Worm (Caenorhabditis elegans) whole organism, L2 larva: ENCODE results near the gene T09F5.10.

Source experiments
- C34F6.9 ChIP-seq: fragments of 150-350 bp; optimal IDR thresholded peaks from 2 replicates; lab custom pipeline; 2014; ENCODE audit warnings: missing biosample characterization, missing genetic modification characterization
- F13H6.1 ChIP-seq: sonication (generic microtip); optimal IDR thresholded peaks from 2 replicates; lab custom pipeline; 2016; ENCODE audit warnings: missing genetic modification characterization, missing compliant biosample characterization
- R02D3.7 ChIP-seq: fragments of 150-350 bp; optimal IDR thresholded peaks from 2 replicates; lab custom pipeline; 2014; ENCODE audit warnings: missing biosample characterization, missing genetic modification characterization
- Y55F3AM.14 ChIP-seq: fragments of 200-800 bp; sonication (Bioruptor generic); optimal IDR thresholded peaks from 2 replicates; lab custom pipeline; 2018; ENCODE audit warnings: mild to moderate bottlenecking, missing genetic modification characterization, missing compliant biosample characterization
- ama-1 ChIP-seq: fragments of 150-350 bp; optimal IDR thresholded peaks from 2 replicates; lab custom pipeline; 2018; ENCODE audit warnings: inconsistent platforms
- blmp-1 ChIP-seq: sonication (generic microtip); optimal IDR thresholded peaks from 2 replicates; lab custom pipeline; 2017; ENCODE audit warnings: missing genetic modification characterization, mild to moderate bottlenecking, missing compliant biosample characterization, antibody characterized with exemption, moderate library complexity; ENCODE audit not compliant: insufficient read depth
- ceh-16 ChIP-seq: fragments of 150-350 bp; optimal IDR thresholded peaks from 2 replicates; lab custom pipeline; 2014; ENCODE audit warnings: missing biosample characterization, missing genetic modification characterization
- ceh-82 ChIP-seq: fragments of 150-350 bp; optimal IDR thresholded peaks from 2 replicates; lab custom pipeline; 2014; ENCODE audit warnings: missing biosample characterization, missing genetic modification characterization
- crh-2 ChIP-seq: sonication (generic microtip); optimal IDR thresholded peaks from 2 replicates; lab custom pipeline; 2017; ENCODE audit warnings: missing biosample characterization, missing genetic modification characterization
- egl-27 ChIP-seq: sonication (generic microtip); optimal IDR thresholded peaks from 3 replicates; lab custom pipeline; 2017; ENCODE audit warnings: missing biosample characterization, missing genetic modification reagents, missing genetic modification characterization
- elt-1 ChIP-seq: fragments of 150-350 bp; optimal IDR thresholded peaks from 2 replicates; lab custom pipeline; 2014; ENCODE audit warnings: missing biosample characterization, missing genetic modification characterization
- fos-1 ChIP-seq: fragments of 150-350 bp; optimal IDR thresholded peaks from 2 replicates; lab custom pipeline; 2014; ENCODE audit warnings: missing biosample characterization, missing genetic modification characterization
- gmeb-1 ChIP-seq: fragments of 150-350 bp; optimal IDR thresholded peaks from 2 replicates; lab custom pipeline; 2014; ENCODE audit warnings: missing biosample characterization, missing genetic modification characterization
- lin-11 ChIP-seq: fragments of 150-350 bp; sonication (generic microtip); optimal IDR thresholded peaks from 2 replicates; lab custom pipeline; 2014; ENCODE audit warnings: missing biosample characterization, missing genetic modification characterization, inconsistent platforms, mixed read lengths
- lin-13 ChIP-seq: fragments of 150-350 bp; optimal IDR thresholded peaks from 2 replicates; lab custom pipeline; 2014; ENCODE audit warnings: missing biosample characterization, missing genetic modification reagents, missing genetic modification characterization
- lin-39 ChIP-seq: fragments of 150-350 bp; optimal IDR thresholded peaks from 2 replicates; lab custom pipeline; 2014; ENCODE audit warnings: missing biosample characterization, missing genetic modification reagents, missing genetic modification characterization
- lsy-2 ChIP-seq, 2 experiments: fragments of 150-350 bp in 1 of 2; sonication (generic microtip) in 1 of 2; optimal IDR thresholded peaks; 2 replicates each; lab custom pipeline; 2014 to 2017; ENCODE audit warnings: missing biosample characterization in 2 of 2, missing genetic modification characterization in 2 of 2
- mab-5 ChIP-seq: fragments of 150-350 bp; optimal IDR thresholded peaks from 2 replicates; lab custom pipeline; 2014; ENCODE audit warnings: missing biosample characterization, missing genetic modification characterization
- mbf-1 ChIP-seq: sonication (generic microtip); optimal IDR thresholded peaks from 2 replicates; lab custom pipeline; 2017; ENCODE audit warnings: missing biosample characterization, missing genetic modification characterization
- mdl-1 ChIP-seq, 2 experiments: fragments of 150-350 bp in 1 of 2; sonication (generic microtip) in 1 of 2; optimal IDR thresholded peaks; 2 replicates each; lab custom pipeline; 2017; ENCODE audit warnings: missing biosample characterization in 2 of 2, missing genetic modification characterization in 2 of 2
- nhr-10 ChIP-seq: sonication (generic microtip); optimal IDR thresholded peaks from 2 replicates; lab custom pipeline; 2017; ENCODE audit warnings: missing biosample characterization, missing genetic modification characterization
- nhr-12 ChIP-seq: fragments of 150-350 bp; optimal IDR thresholded peaks from 2 replicates; lab custom pipeline; 2014; ENCODE audit warnings: missing biosample characterization, missing genetic modification characterization
- nhr-129 ChIP-seq: fragments of 150-350 bp; optimal IDR thresholded peaks from 2 replicates; lab custom pipeline; 2014; ENCODE audit warnings: missing biosample characterization, missing genetic modification characterization
- nhr-21 ChIP-seq: fragments of 150-350 bp; optimal IDR thresholded peaks from 2 replicates; lab custom pipeline; 2014; ENCODE audit warnings: missing biosample characterization, missing genetic modification characterization
- nhr-23 ChIP-seq: fragments of 150-350 bp; optimal IDR thresholded peaks from 2 replicates; lab custom pipeline; 2014; ENCODE audit warnings: missing biosample characterization, missing genetic modification reagents, missing genetic modification characterization
- nhr-237 ChIP-seq: fragments of 150-350 bp; optimal IDR thresholded peaks from 2 replicates; lab custom pipeline; 2014; ENCODE audit warnings: missing biosample characterization, missing genetic modification characterization
- nhr-25 ChIP-seq: fragments of 150-350 bp; sonication (generic microtip); optimal IDR thresholded peaks from 3 replicates; lab custom pipeline; 2014; ENCODE audit warnings: missing biosample characterization, missing genetic modification characterization
- nhr-6 ChIP-seq: fragments of 150-350 bp; optimal IDR thresholded peaks from 2 replicates; lab custom pipeline; 2014; ENCODE audit warnings: missing biosample characterization, missing genetic modification characterization
- nhr-77 ChIP-seq: fragments of 150-350 bp; optimal IDR thresholded peaks from 2 replicates; lab custom pipeline; 2014; ENCODE audit warnings: missing biosample characterization, missing genetic modification characterization
- sem-4 ChIP-seq: fragments of 150-350 bp; optimal IDR thresholded peaks from 2 replicates; lab custom pipeline; 2014; ENCODE audit warnings: missing biosample characterization, missing genetic modification reagents, missing genetic modification characterization
- sma-3 ChIP-seq: sonication (generic microtip); optimal IDR thresholded peaks from 2 replicates; lab custom pipeline; 2016; ENCODE audit warnings: missing genetic modification reagents, missing genetic modification characterization, missing compliant biosample characterization
- sma-9 ChIP-seq, 2 experiments: fragments of 150-350 bp in 1 of 2; sonication (generic microtip) in 1 of 2; optimal IDR thresholded peaks; 2 replicates each; lab custom pipeline; 2014 to 2016; ENCODE audit warnings: missing genetic modification characterization in 2 of 2, mild to moderate bottlenecking in 1 of 2, missing biosample characterization in 1 of 2, missing compliant biosample characterization in 1 of 2, missing genetic modification reagents in 1 of 2, moderate library complexity in 1 of 2
- snpc-4 ChIP-seq: fragments of 150-350 bp; optimal IDR thresholded peaks from 2 replicates; lab custom pipeline; 2014; ENCODE audit warnings: missing biosample characterization, missing genetic modification characterization
- unc-39 ChIP-seq: fragments of 150-350 bp; optimal IDR thresholded peaks from 2 replicates; lab custom pipeline; 2014; ENCODE audit warnings: missing biosample characterization, missing genetic modification characterization
- unc-55 ChIP-seq: fragments of 150-350 bp; sonication (generic microtip); optimal IDR thresholded peaks from 3 replicates; lab custom pipeline; 2014; ENCODE audit warnings: missing biosample characterization, missing genetic modification reagents, missing genetic modification characterization
- unc-62 ChIP-seq: fragments of 150-350 bp; optimal IDR thresholded peaks from 2 replicates; lab custom pipeline; 2014; ENCODE audit warnings: missing biosample characterization, missing genetic modification reagents, missing genetic modification characterization
- zag-1 ChIP-seq: fragments of 150-350 bp; optimal IDR thresholded peaks from 2 replicates; lab custom pipeline; 2014; ENCODE audit warnings: missing biosample characterization, missing genetic modification characterization
- ztf-1 ChIP-seq: fragments of 200-800 bp; sonication (Bioruptor generic); conservative IDR thresholded peaks from 2 replicates; pipeline ENCODE4 v1.3.6; 2022; ENCODE audit warnings: missing genetic modification characterization, missing compliant biosample characterization
- ztf-11 ChIP-seq: sonication (generic microtip); optimal IDR thresholded peaks from 2 replicates; lab custom pipeline; 2017; ENCODE audit warnings: missing biosample characterization, missing genetic modification characterization
- ztf-4 ChIP-seq: fragments of 150-350 bp; optimal IDR thresholded peaks from 2 replicates; lab custom pipeline; 2014; ENCODE audit warnings: missing biosample characterization, missing genetic modification characterization

The T09F5.10 gene

DNA sequence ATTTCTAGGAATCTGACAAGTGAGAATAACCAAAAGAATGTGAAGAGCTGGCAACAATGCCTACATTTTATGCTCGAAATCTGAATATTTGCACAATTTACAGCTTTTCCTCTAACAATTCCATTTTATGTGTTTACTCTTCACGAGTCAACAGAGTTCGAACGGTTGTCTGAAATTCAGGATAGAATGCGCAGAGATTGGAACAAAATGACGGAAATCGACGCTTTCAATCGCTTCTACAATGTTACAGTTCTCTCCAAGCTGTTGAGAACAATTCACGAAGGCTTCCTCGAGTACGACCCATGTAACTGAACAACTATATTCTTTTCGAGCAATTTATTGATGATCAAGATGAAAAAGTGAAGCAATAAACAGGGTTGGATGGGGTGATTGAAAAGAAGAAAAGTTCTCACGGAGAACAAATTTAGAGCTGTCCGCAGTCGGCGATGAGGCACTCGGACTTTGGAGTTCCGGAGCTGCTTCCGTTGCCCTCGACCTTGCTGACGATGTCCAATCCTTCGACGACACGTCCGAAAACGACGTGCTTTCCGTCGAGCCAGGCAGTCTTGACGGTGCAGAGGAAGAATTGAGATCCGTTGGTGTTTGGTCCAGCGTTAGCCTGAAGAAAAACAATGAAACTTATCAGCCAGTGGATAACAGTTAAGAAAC, 6.5 kb downstream of the T09F5.10 start, which contains the start of gene Y75B12B.3:
Gene Y75B12B.3 (minus strand): TSS at position 21 of the 669 bp plus-strand sequence.
- TF ChIP-seq C34F6.9 (tag; lab: Kevin White, UChicago), result no peak
- TF ChIP-seq lin-11 (tag; lab: Kevin White, UChicago), result no peak
- peak; percentile 75 for TF ChIP-seq ama-1 (lab: Kevin White, UChicago)
- no peak for TF ChIP-seq egl-27 (tag; lab: Kevin White, UChicago)
- peak in 1 of 2 experiments; percentile 29 for TF ChIP-seq lsy-2 (tag; optimal IDR thresholded peaks at IDR 0.05; lab: Kevin White, UChicago)
- no peak for TF ChIP-seq sma-9 (GFP tag; optimal IDR thresholded peaks at IDR 0.05; lab: Kevin White, UChicago)
- TF ChIP-seq sma-9 (tag; optimal IDR thresholded peaks at IDR 0.05; lab: Kevin White, UChicago), result no peak

DNA sequence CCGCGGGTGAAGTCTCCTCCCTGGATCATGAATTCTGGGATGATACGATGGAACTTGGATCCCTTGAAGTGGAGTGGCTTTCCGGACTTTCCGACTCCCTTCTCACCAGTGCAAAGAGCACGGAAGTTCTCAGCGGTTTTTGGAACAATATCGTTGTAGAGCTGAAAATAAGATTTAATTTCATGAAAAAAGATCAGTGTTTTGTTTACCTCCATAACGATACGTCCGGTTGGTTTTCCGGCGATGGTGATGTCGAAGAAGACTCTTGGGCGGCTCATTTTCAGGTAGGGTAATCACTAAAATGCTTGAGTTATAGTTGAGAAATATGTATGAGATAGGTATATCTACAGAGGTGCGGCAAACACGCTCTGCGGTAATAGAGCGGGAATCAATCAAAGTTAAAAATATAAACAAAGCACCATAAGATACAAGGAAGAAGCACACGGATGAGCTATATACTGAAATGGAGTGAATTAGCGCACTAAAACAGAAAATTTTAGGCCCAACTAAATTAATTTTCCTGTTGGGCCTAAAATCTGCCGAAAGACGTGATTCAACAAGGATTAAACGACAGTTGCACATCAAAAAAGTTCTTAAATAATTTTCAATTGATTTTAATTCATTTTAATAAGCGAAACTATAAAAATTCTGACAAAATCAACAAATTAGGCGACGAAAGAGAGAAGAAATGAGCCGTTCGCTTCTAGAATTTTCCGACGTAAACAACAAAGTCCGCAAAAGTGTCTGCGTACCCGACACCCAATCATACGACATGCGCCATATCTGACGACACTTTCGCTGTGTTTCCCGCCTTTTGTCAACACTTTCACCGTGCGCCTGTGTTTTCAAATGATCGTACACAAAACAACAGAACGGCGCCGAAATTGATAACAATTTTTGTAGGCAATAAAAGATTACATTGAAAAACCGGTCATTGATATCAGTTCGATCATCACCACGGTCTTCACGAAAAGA, 7.5 kb downstream of the T09F5.10 start, which contains the start of the genes cyn-7 and bath-36:
Gene cyn-7 (minus strand): TSS at position 296 of the 975 bp plus-strand sequence.
Gene bath-36 (plus strand): TSS at position 806 of the 975 bp plus-strand sequence.
- TF ChIP-seq Y55F3AM.14 (no peak), crh-2 (tag; lab: Kevin White, UChicago) (peak; percentile 82), sma-3 (GFP tag; lab: Kevin White, UChicago) (peak; percentile 88), ama-1 (lab: Kevin White, UChicago) (no peak), C34F6.9 (tag; lab: Kevin White, UChicago) (peak; percentile 86), unc-55 (GFP tag; lab: Kevin White, UChicago) (peak; percentile 67), lin-13 (GFP tag; lab: Kevin White, UChicago) (peak; percentile 70), nhr-12 (no peak), ceh-82 (tag; lab: Kevin White, UChicago) (no peak), zag-1 (tag; lab: Kevin White, UChicago) (no peak), nhr-21 (tag; lab: Kevin White, UChicago) (peak; percentile 61), F13H6.1 (tag; lab: Kevin White, UChicago) (peak; percentile 78), nhr-10 (tag; lab: Kevin White, UChicago) (no peak), mdl-1 (tag; optimal IDR thresholded peaks at IDR 0.05; lab: Kevin White, UChicago) (peak in 1 of 2 experiments; percentile 18), nhr-77 (tag; lab: Kevin White, UChicago) (no peak), sem-4 (tag; lab: Kevin White, UChicago) (peak; percentile 24), gmeb-1 (tag; lab: Kevin White, UChicago) (peak; percentile 86), nhr-6 (tag; lab: Kevin White, UChicago) (no peak), snpc-4 (peak; percentile 28), ztf-4 (tag; lab: Kevin White, UChicago) (peak; percentile 34), unc-39 (no peak), egl-27 (tag; lab: Kevin White, UChicago) (peak; percentile 70), nhr-129 (tag; lab: Kevin White, UChicago) (peak; percentile 71), fos-1 (tag; lab: Kevin White, UChicago) (peak; percentile 89), lsy-2 (tag; optimal IDR thresholded peaks at IDR 0.05; lab: Kevin White, UChicago) (peak; percentile 71 to 87), nhr-25 (tag; lab: Kevin White, UChicago) (peak; percentile 75), mab-5 (peak; percentile 3), sma-9 (GFP tag; optimal IDR thresholded peaks at IDR 0.05; lab: Kevin White, UChicago) (peak; percentile 72), sma-9 (tag; optimal IDR thresholded peaks at IDR 0.05; lab: Kevin White, UChicago) (no peak), R02D3.7 (tag; lab: Kevin White, UChicago) (peak; percentile 9), unc-62 (GFP tag; lab: Kevin White, UChicago) (no peak), blmp-1 (tag; lab: Kevin White, UChicago) (peak; percentile 86), nhr-23 (tag; lab: Kevin White, UChicago) (no peak)
- TF ChIP-seq, all 48 proteins: peak for 21

DNA sequence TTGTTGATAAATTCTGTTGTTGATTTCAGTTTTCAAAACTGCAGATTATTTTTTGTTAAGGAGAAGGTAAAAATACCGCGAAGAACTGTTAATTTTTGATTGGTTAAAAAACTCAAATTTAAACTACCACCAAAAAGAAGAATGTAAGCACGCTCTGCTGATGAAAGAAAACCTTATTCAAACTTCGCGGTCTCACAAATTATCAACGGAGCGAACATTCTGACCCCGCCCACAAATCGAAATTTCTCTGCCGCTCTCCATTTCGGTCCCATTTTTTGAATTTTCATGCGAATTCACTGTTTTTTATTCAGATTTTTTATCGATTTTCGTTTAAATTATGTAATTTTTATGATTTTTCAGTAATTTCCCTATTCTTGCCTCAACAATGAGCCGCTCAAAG, 9.7 kb downstream of the T09F5.10 start, which contains the start of gene cyn-3:
Gene cyn-3 (plus strand): TSS at position 361 of the 400 bp plus-strand sequence.
- TF ChIP-seq unc-39 (no peak), egl-27 (tag; lab: Kevin White, UChicago) (peak; percentile 31), ceh-16 (tag; lab: Kevin White, UChicago) (peak; percentile 59), lin-13 (GFP tag; lab: Kevin White, UChicago) (peak; percentile 93), nhr-129 (tag; lab: Kevin White, UChicago) (peak; percentile 89), crh-2 (tag; lab: Kevin White, UChicago) (peak; percentile 96), nhr-25 (tag; lab: Kevin White, UChicago) (peak; percentile 93), nhr-6 (tag; lab: Kevin White, UChicago) (no peak), ztf-11 (no peak), nhr-23 (tag; lab: Kevin White, UChicago) (no peak), ztf-1 (GFP tag; lab: Robert Waterston, UW) (no peak), elt-1 (tag; lab: Kevin White, UChicago) (no peak), unc-55 (GFP tag; lab: Kevin White, UChicago) (peak; percentile 97), ztf-4 (tag; lab: Kevin White, UChicago) (peak; percentile 73), mbf-1 (no peak), mab-5 (peak; percentile 81), zag-1 (tag; lab: Kevin White, UChicago) (peak; percentile 46), mdl-1 (tag; optimal IDR thresholded peaks at IDR 0.05; lab: Kevin White, UChicago) (no peak), C34F6.9 (tag; lab: Kevin White, UChicago) (peak; percentile 93), nhr-237 (tag; lab: Kevin White, UChicago) (no peak), gmeb-1 (tag; lab: Kevin White, UChicago) (peak; percentile 99), nhr-77 (tag; lab: Kevin White, UChicago) (peak; percentile 54), lin-39 (tag; lab: Kevin White, UChicago) (no peak), R02D3.7 (tag; lab: Kevin White, UChicago) (peak; percentile 41), ceh-82 (tag; lab: Kevin White, UChicago) (peak; percentile 38), sem-4 (tag; lab: Kevin White, UChicago) (peak; percentile 92), unc-62 (GFP tag; lab: Kevin White, UChicago) (no peak)
